Worm (Caenorhabditis elegans) whole organism, L1 larva: Measurements from ENCODE around the gene C45B11.6.

Experiments used
- C34B4.2 ChIP-seq: sonication (generic microtip); optimal IDR thresholded peaks from 2 replicates; lab custom pipeline; 2017; ENCODE audit warnings: mild to moderate bottlenecking, missing genetic modification characterization, missing compliant biosample characterization
- aha-1 ChIP-seq: fragments of 150-350 bp; optimal IDR thresholded peaks from 2 replicates; lab custom pipeline; 2014; ENCODE audit warnings: missing biosample characterization, missing genetic modification characterization
- aly-2 ChIP-seq: fragments of 150-350 bp; optimal IDR thresholded peaks from 2 replicates; lab custom pipeline; 2014; ENCODE audit warnings: missing biosample characterization, missing genetic modification characterization
- ama-1 ChIP-seq: fragments of 150-350 bp; optimal IDR thresholded peaks from 2 replicates; lab custom pipeline; 2014
- ceh-63 ChIP-seq: fragments of 200-800 bp; sonication (Bioruptor generic); optimal IDR thresholded peaks from 2 replicates; lab custom pipeline; 2018; ENCODE audit warnings: mild to moderate bottlenecking, missing genetic modification characterization, missing compliant biosample characterization
- ceh-8 ChIP-seq: fragments of 200-800 bp; sonication (Bioruptor generic); optimal IDR thresholded peaks from 2 replicates; lab custom pipeline; 2018; ENCODE audit warnings: mild to moderate bottlenecking, missing genetic modification characterization, moderate library complexity, missing compliant biosample characterization
- dpl-1 ChIP-seq, 3 experiments: fragments of 150-350 bp in 2 of 3; sonication (generic microtip) in 1 of 3; optimal IDR thresholded peaks; 2 replicates each; lab custom pipeline; 2014 to 2017; ENCODE audit warnings: missing biosample characterization in 3 of 3, missing genetic modification characterization in 3 of 3, missing genetic modification reagents in 3 of 3
- efl-1 ChIP-seq, 4 experiments: fragments of 150-350 bp; optimal IDR thresholded peaks in 3 of 4; peaks in 1 of 4; 1 replicate in 1 of 4; 2 replicates in 3 of 4; lab custom pipeline; 2014; ENCODE audit warnings: missing biosample characterization in 2 of 4, missing genetic modification characterization in 2 of 4, missing genetic modification reagents in 2 of 4
- elt-2 ChIP-seq: sonication (generic microtip); optimal IDR thresholded peaks from 2 replicates; lab custom pipeline; 2016; ENCODE audit warnings: missing genetic modification characterization, mild to moderate bottlenecking, inconsistent platforms, missing compliant biosample characterization, missing genetic modification reagents
- elt-3 ChIP-seq, 6 experiments: fragments of 150-350 bp in 1 of 6; sonication (generic microtip); optimal IDR thresholded peaks; 2 replicates each; lab custom pipeline; 2017 to 2018; ENCODE audit warnings: missing biosample characterization in 6 of 6, missing genetic modification characterization in 6 of 6, inconsistent platforms in 1 of 6
- fkh-4 ChIP-seq: sonication (generic microtip); optimal IDR thresholded peaks from 2 replicates; lab custom pipeline; 2016; ENCODE audit warnings: missing compliant biosample characterization, missing genetic modification characterization, borderline replicate concordance
- fkh-8 ChIP-seq: sonication (generic microtip); optimal IDR thresholded peaks from 2 replicates; lab custom pipeline; 2016; ENCODE audit warnings: mild to moderate bottlenecking, missing genetic modification characterization, missing compliant biosample characterization
- fos-1 ChIP-seq: fragments of 150-350 bp; optimal IDR thresholded peaks from 2 replicates; lab custom pipeline; 2014; ENCODE audit warnings: missing biosample characterization, missing genetic modification characterization
- grh-1 ChIP-seq: fragments of 200-800 bp; sonication (Bioruptor generic); IDR thresholded peaks from 2 replicates; pipeline ENCODE4 v1.3.6; 2022; ENCODE audit warnings: missing genetic modification reagents, missing genetic modification characterization, missing compliant biosample characterization
- hlh-17 ChIP-seq: fragments of 200-800 bp; sonication (Bioruptor generic); optimal IDR thresholded peaks from 2 replicates; lab custom pipeline; 2018; ENCODE audit warnings: missing genetic modification characterization, mild to moderate bottlenecking, missing compliant biosample characterization, moderate library complexity, borderline replicate concordance
- isw-1 ChIP-seq: fragments of 200-800 bp; sonication (Bioruptor generic); IDR thresholded peaks from 2 replicates; pipeline ENCODE4 v1.3.6; 2022; ENCODE audit warnings: missing genetic modification characterization, missing compliant biosample characterization
- lin-13 ChIP-seq: fragments of 150-350 bp; optimal IDR thresholded peaks from 2 replicates; lab custom pipeline; 2014; ENCODE audit warnings: missing biosample characterization, missing genetic modification reagents, missing genetic modification characterization
- lin-14 ChIP-seq: fragments of 200-800 bp; sonication (Bioruptor generic); optimal IDR thresholded peaks from 2 replicates; lab custom pipeline; 2018; ENCODE audit warnings: mild to moderate bottlenecking, missing genetic modification characterization, moderate library complexity, missing compliant biosample characterization
- lin-39 ChIP-seq: fragments of 150-350 bp; optimal IDR thresholded peaks from 2 replicates; lab custom pipeline; 2014; ENCODE audit warnings: missing biosample characterization, missing genetic modification reagents, missing genetic modification characterization
- lir-3 ChIP-seq: sonication (generic microtip); optimal IDR thresholded peaks from 2 replicates; lab custom pipeline; 2016; ENCODE audit warnings: mild to moderate bottlenecking, missing genetic modification characterization, moderate library complexity, missing compliant biosample characterization; ENCODE audit not compliant: poor library complexity
- lsy-2 ChIP-seq, 2 experiments: fragments of 150-350 bp; optimal IDR thresholded peaks; 2 replicates each; lab custom pipeline; 2014; ENCODE audit warnings: missing biosample characterization in 2 of 2, missing genetic modification characterization in 2 of 2
- mab-9 ChIP-seq: fragments of 200-800 bp; sonication (Bioruptor generic); IDR thresholded peaks from 2 replicates; pipeline ENCODE4 v1.3.6; 2022; ENCODE audit warnings: missing genetic modification reagents, missing genetic modification characterization, missing compliant biosample characterization
- nhr-12 ChIP-seq: sonication (generic microtip); optimal IDR thresholded peaks from 2 replicates; lab custom pipeline; 2017; ENCODE audit warnings: missing biosample characterization, missing genetic modification characterization
- nhr-20 ChIP-seq: sonication (generic microtip); optimal IDR thresholded peaks from 2 replicates; lab custom pipeline; 2016; ENCODE audit warnings: mild to moderate bottlenecking, missing genetic modification characterization, missing compliant biosample characterization
- nhr-28 ChIP-seq: fragments of 150-350 bp; optimal IDR thresholded peaks from 2 replicates; lab custom pipeline; 2014; ENCODE audit warnings: missing biosample characterization, missing genetic modification characterization
- nhr-47 ChIP-seq: sonication (generic microtip); optimal IDR thresholded peaks from 2 replicates; lab custom pipeline; 2016; ENCODE audit warnings: mild to moderate bottlenecking, missing genetic modification characterization, moderate library complexity, missing compliant biosample characterization
- nhr-71 ChIP-seq: sonication (generic microtip); optimal IDR thresholded peaks from 2 replicates; lab custom pipeline; 2016; ENCODE audit warnings: mild to moderate bottlenecking, missing genetic modification characterization, moderate library complexity, missing compliant biosample characterization
- nhr-77 ChIP-seq: fragments of 150-350 bp; optimal IDR thresholded peaks from 2 replicates; lab custom pipeline; 2014; ENCODE audit warnings: missing biosample characterization, missing genetic modification characterization
- nhr-84 ChIP-seq: sonication (generic microtip); optimal IDR thresholded peaks from 2 replicates; lab custom pipeline; 2017; ENCODE audit warnings: missing biosample characterization, missing genetic modification characterization
- nhr-85 ChIP-seq: sonication (generic microtip); peaks from one replicate; lab custom pipeline; 2016; ENCODE audit warnings: missing genetic modification characterization, inconsistent platforms, missing compliant biosample characterization
- nhr-90 ChIP-seq: sonication (generic microtip); optimal IDR thresholded peaks from 2 replicates; lab custom pipeline; 2016; ENCODE audit warnings: mild to moderate bottlenecking, missing genetic modification characterization, missing compliant biosample characterization; ENCODE audit not compliant: poor library complexity
- pax-3 ChIP-seq: fragments of 200-800 bp; sonication (Bioruptor generic); optimal IDR thresholded peaks from 2 replicates; lab custom pipeline; 2018; ENCODE audit warnings: mild to moderate bottlenecking, missing genetic modification characterization, moderate library complexity, missing compliant biosample characterization
- rnt-1 ChIP-seq: sonication (generic microtip); optimal IDR thresholded peaks from 2 replicates; lab custom pipeline; 2016; ENCODE audit warnings: mild to moderate bottlenecking, missing genetic modification characterization, moderate library complexity, missing compliant biosample characterization
- snu-23 ChIP-seq: sonication (generic microtip); optimal IDR thresholded peaks from 2 replicates; lab custom pipeline; 2016; ENCODE audit warnings: missing genetic modification characterization, missing compliant biosample characterization
- sox-4 ChIP-seq: sonication (generic microtip); optimal IDR thresholded peaks from 2 replicates; lab custom pipeline; 2016; ENCODE audit warnings: missing genetic modification characterization, missing compliant biosample characterization
- sup-37 ChIP-seq: fragments of 200-800 bp; sonication (Bioruptor generic); optimal IDR thresholded peaks from 2 replicates; lab custom pipeline; 2018; ENCODE audit warnings: mild to moderate bottlenecking, missing genetic modification characterization, missing compliant biosample characterization
- swsn-7 ChIP-seq: sonication (generic microtip); optimal IDR thresholded peaks from 2 replicates; lab custom pipeline; 2016; ENCODE audit warnings: missing genetic modification characterization, missing compliant biosample characterization
- unc-130 ChIP-seq: fragments of 150-350 bp; optimal IDR thresholded peaks from 2 replicates; lab custom pipeline; 2017; ENCODE audit warnings: missing biosample characterization, missing genetic modification characterization, inconsistent platforms
- unc-98 ChIP-seq: fragments of 200-800 bp; sonication (Bioruptor generic); IDR thresholded peaks from 2 replicates; pipeline ENCODE4 v1.3.6; 2022; ENCODE audit warnings: missing genetic modification characterization, missing compliant biosample characterization
- vab-15 ChIP-seq: sonication (generic microtip); optimal IDR thresholded peaks from 2 replicates; lab custom pipeline; 2017; ENCODE audit warnings: missing genotype, mild to moderate bottlenecking, missing genetic modification characterization, missing compliant biosample characterization
- zag-1 ChIP-seq: fragments of 150-350 bp; optimal IDR thresholded peaks from 2 replicates; lab custom pipeline; 2014; ENCODE audit warnings: missing biosample characterization, missing genetic modification characterization
- ztf-4 ChIP-seq: fragments of 150-350 bp; optimal IDR thresholded peaks from 2 replicates; lab custom pipeline; 2014; ENCODE audit warnings: missing biosample characterization, missing genetic modification characterization

The C45B11.6 gene

DNA sequence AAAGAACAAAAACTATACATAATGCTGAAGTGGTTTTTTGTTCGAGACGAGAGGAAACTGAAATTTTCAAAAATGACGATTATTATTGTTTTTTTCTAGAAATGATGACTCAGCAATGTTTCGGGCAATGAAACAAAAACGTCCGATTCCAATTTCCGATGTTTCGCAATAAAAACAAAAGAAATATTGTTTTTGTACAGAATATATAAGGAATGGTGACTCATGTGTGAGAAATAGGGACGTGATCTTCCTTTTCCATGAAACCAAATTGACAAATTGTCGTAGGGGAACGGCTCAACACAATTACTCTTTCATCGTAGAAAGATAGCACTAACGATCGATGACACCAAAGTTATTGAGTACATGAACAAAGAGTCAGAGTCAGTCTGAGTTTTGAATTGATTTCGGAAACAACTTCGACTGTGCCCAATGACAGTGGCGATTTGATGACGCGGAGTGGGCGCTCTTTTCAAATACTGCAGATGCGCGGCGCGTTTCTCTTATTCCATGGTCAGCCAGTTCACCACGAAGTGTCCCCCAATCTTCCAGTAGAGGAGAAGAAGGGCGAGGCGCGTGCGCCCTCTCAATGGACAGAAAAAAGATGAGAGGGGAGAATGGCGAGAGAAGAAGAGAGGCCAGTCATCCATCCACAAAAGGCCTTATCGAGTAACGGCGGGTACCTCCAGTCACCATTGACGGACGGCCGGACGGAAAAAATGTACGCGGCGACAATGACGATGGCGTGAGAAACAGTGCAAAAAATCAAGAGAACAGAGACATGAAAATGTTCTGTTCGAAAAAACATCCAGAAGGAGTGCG lies 31.6 kb downstream of the C45B11.6 start (continued):
- TF ChIP-seq nhr-84 (tag; lab: Kevin White, UChicago) (no peak), isw-1 (no peak), dpl-1 (GFP tag; optimal IDR thresholded peaks at IDR 0.05; lab: Kevin White, UChicago) (peak in 2 of 3 experiments; percentile 5 to 31), fkh-8 (tag; lab: Kevin White, UChicago) (peak; percentile 2), nhr-12 (no peak), pax-3 (tag; lab: Kevin White, UChicago) (no peak), rnt-1 (tag; lab: Kevin White, UChicago) (peak; percentile 22), zag-1 (tag; lab: Kevin White, UChicago) (no peak), grh-1 (GFP tag; lab: Robert Waterston, UW) (peak; percentile 36; the same call in 1 of the 2 replicates), nhr-28 (tag; lab: Kevin White, UChicago) (no peak), nhr-47 (tag; lab: Kevin White, UChicago) (no peak), ceh-63 (GFP tag; lab: Kevin White, UChicago) (no peak), C34B4.2 (tag; lab: Kevin White, UChicago) (no peak)

DNA sequence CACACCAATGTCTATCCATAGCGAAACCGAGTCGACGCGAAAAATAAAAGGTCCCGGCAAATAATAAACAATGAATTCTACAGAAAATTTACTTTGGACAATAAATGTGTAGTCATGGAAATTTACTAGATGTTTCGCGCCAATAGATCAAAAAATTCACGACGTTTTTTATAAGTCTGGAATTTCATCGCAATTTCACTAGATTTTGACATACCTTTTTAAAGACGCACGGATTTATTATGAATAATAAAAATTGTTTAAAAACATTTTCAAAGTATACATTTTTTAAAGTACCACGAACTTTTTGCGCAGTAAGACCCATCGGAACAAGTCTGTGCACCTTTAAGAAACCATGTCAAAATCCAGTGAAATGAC lies 32.1 kb downstream of the C45B11.6 start:
- TF ChIP-seq nhr-85 (tag; lab: Kevin White, UChicago), result peak; percentile 41
- TF ChIP-seq fos-1 (tag; lab: Kevin White, UChicago), result no peak
- TF ChIP-seq ztf-4 (tag; lab: Kevin White, UChicago), result peak; percentile 26

DNA sequence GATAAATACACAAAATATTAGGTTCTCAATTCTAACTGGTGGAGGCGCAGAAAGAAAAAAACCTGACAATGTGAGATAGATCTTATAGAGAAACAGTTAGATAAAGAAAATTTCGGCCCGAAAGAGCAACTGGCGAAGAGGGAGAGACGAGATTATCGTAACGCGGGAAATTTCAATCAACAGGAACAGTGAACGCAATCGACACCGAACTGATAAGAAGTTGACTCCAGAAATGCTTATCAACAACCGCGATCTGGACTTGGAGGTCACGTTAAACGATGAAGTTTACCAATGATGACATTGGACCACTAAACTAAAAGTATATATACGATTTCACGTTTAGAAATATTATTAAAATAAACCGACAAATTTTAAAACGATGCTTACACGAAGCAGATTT lies 32.5 kb downstream of the C45B11.6 start:
- peak; percentile 44 for TF ChIP-seq nhr-85 (tag; lab: Kevin White, UChicago)
- TF ChIP-seq elt-3 (tag; optimal IDR thresholded peaks at IDR 0.05; lab: Kevin White, UChicago), result peak in 1 of 6 experiments; percentile 21
- TF ChIP-seq nhr-71, result peak; percentile 49
- TF ChIP-seq ceh-63 (GFP tag; lab: Kevin White, UChicago), result no peak
- peak; percentile 96 for TF ChIP-seq aly-2 (tag; lab: Kevin White, UChicago)
- TF ChIP-seq efl-1 (optimal IDR thresholded peaks at IDR 0.05; lab: Kevin White, UChicago), result no peak
- peak in 1 of 2 experiments; percentile 76 for TF ChIP-seq efl-1 (GFP tag; optimal IDR thresholded peaks at IDR 0.05 in 1 of 2; lab: Kevin White, UChicago)
- TF ChIP-seq nhr-47 (tag; lab: Kevin White, UChicago), result peak; percentile 27
- no peak for TF ChIP-seq swsn-7 (tag; lab: Kevin White, UChicago)
- peak; percentile 85 for TF ChIP-seq ama-1 (lab: Kevin White, UChicago)
- TF ChIP-seq nhr-20 (tag; lab: Kevin White, UChicago), result peak; percentile 34
- TF ChIP-seq lin-13 (GFP tag; lab: Kevin White, UChicago), result peak; percentile 37
- TF ChIP-seq dpl-1 (GFP tag; optimal IDR thresholded peaks at IDR 0.05; lab: Kevin White, UChicago), result peak in 1 of 3 experiments; percentile 3
- TF ChIP-seq nhr-90 (tag; lab: Kevin White, UChicago), result peak; percentile 27
- TF ChIP-seq unc-130, result no peak
- peak; percentile 12 for TF ChIP-seq lin-14 (GFP tag; lab: Kevin White, UChicago)
- TF ChIP-seq lsy-2 (tag; optimal IDR thresholded peaks at IDR 0.05; lab: Kevin White, UChicago), result peak in 1 of 2 experiments; percentile 18
- no peak for TF ChIP-seq mab-9 (GFP tag; lab: Robert Waterston, UW)
- peak; percentile 50 for TF ChIP-seq snu-23
- TF ChIP-seq, all 84 proteins: peak for 14

DNA sequence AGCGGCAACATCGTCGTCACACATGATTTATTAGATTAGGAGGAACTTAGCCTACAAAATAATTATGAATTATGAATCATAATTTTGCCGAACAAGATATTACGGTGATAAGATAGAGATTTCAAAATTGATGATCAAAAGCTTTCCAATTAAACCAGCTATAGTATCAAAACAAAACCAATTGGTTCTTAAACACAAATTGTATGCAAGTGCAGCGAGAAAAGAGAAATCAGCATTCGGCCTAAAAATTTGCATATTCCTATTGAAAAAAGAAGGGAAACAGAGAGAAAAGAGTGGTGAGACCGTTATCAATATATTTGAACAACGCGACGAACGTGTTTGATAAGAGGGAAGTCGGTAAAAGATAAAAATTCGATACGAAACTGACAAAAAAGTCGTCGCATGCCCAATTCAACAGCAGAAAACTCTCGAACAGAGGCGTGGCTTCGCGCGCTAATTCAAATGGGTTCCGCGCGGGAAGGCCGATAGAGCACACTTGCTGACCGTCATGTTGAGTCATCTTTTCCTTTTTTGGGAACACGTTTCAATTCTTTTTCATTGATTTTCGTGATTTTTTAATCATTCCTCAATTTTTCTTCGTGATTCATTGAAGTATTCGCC lies 34.3 kb downstream of the C45B11.6 start, which contains the start of gene act-2:
Gene act-2, minus strand, starts transcription at position 51 of the 621 bp plus-strand sequence.
- TF ChIP-seq aly-2 (tag; lab: Kevin White, UChicago) (no peak), unc-98 (GFP tag; lab: Robert Waterston, UW) (no peak), sup-37 (GFP tag; lab: Kevin White, UChicago) (no peak), hlh-17 (GFP tag; lab: Kevin White, UChicago) (no peak), efl-1 (optimal IDR thresholded peaks at IDR 0.05; lab: Kevin White, UChicago) (peak; percentile 84 to 87), efl-1 (GFP tag; optimal IDR thresholded peaks at IDR 0.05 in 1 of 2; lab: Kevin White, UChicago) (peak; percentile 85 to 98), vab-15 (tag; lab: Kevin White, UChicago) (no peak), sox-4 (tag; lab: Kevin White, UChicago) (no peak), elt-2 (peak; percentile 75), aha-1 (tag; lab: Kevin White, UChicago) (no peak), rnt-1 (tag; lab: Kevin White, UChicago) (peak; percentile 18), ceh-8 (GFP tag; lab: Kevin White, UChicago) (no peak), swsn-7 (tag; lab: Kevin White, UChicago) (peak; percentile 75), lir-3 (tag; lab: Kevin White, UChicago) (peak; percentile 32), lin-39 (no peak), lsy-2 (tag; optimal IDR thresholded peaks at IDR 0.05; lab: Kevin White, UChicago) (peak; percentile 61 to 74), ama-1 (lab: Kevin White, UChicago) (no peak), nhr-90 (tag; lab: Kevin White, UChicago) (peak; percentile 62), nhr-77 (tag; lab: Kevin White, UChicago) (peak; percentile 47), fkh-4 (tag; lab: Kevin White, UChicago) (no peak)
